Fruit fly (Drosophila melanogaster) whole organism, embryonic: Measurements from ENCODE around the gene mRpL13.

Experiments
- ATbp ChIP-seq: fragments of 200-800 bp; sonication (Bioruptor generic); optimal IDR thresholded peaks from 2 replicates; lab custom pipeline; 2017; ENCODE audit warnings: missing biosample characterization, mild to moderate bottlenecking, missing genetic modification characterization, missing genetic modification reagents
- Blimp-1 ChIP-seq: fragments of 200-800 bp; sonication (Bioruptor generic); optimal IDR thresholded peaks from 3 replicates; lab custom pipeline; 2018; ENCODE audit warnings: missing biosample characterization, missing genetic modification characterization, mild to moderate bottlenecking, moderate library complexity, missing genetic modification reagents
- CG10979 ChIP-seq: fragments of 200-800 bp; sonication (Bioruptor generic); optimal IDR thresholded peaks from 2 replicates; lab custom pipeline; 2018; ENCODE audit warnings: missing biosample characterization, mild to moderate bottlenecking, missing genetic modification characterization, moderate library complexity
- CG11504 ChIP-seq: fragments of 200-800 bp; sonication (Bioruptor generic); optimal IDR thresholded peaks from 3 replicates; lab custom pipeline; 2019; ENCODE audit warnings: missing biosample characterization, mild to moderate bottlenecking, missing genetic modification characterization, moderate library complexity
- CG15601 ChIP-seq: fragments of 200-800 bp; sonication (Bioruptor generic); optimal IDR thresholded peaks from 3 replicates; lab custom pipeline; 2019; ENCODE audit warnings: missing biosample characterization, mild to moderate bottlenecking, missing genetic modification characterization, moderate library complexity
- CG17912 ChIP-seq: fragments of 200-800 bp; sonication (Bioruptor generic); optimal IDR thresholded peaks from 2 replicates; lab custom pipeline; 2018; ENCODE audit warnings: missing biosample characterization, mild to moderate bottlenecking, missing genetic modification characterization
- CG33557 ChIP-seq: fragments of 200-800 bp; sonication (Bioruptor generic); optimal IDR thresholded peaks from 2 replicates; lab custom pipeline; 2019; ENCODE audit warnings: missing biosample characterization, mild to moderate bottlenecking, missing genetic modification characterization, moderate library complexity
- CG34376 ChIP-seq: fragments of 200-800 bp; sonication (Bioruptor generic); optimal IDR thresholded peaks from 2 replicates; lab custom pipeline; 2018; ENCODE audit warnings: missing biosample characterization, mild to moderate bottlenecking, missing genetic modification characterization
- CG4282 ChIP-seq: fragments of 200-800 bp; sonication (Bioruptor generic); optimal IDR thresholded peaks from 2 replicates; lab custom pipeline; 2016; ENCODE audit warnings: missing biosample characterization, missing genetic modification characterization
- CG4404 ChIP-seq: fragments of 200-800 bp; sonication (Bioruptor generic); IDR thresholded peaks from 2 replicates; pipeline ENCODE4 v1.3.6; 2022; ENCODE audit warnings: missing biosample characterization, missing genetic modification characterization
- CG4854 ChIP-seq: fragments of 200-800 bp; sonication (Bioruptor generic); optimal IDR thresholded peaks from 2 replicates; lab custom pipeline; 2016; ENCODE audit warnings: missing biosample characterization, missing genetic modification characterization, inconsistent platforms
- CG6689 ChIP-seq: fragments of 200-800 bp; sonication (Bioruptor generic); IDR thresholded peaks from 2 replicates; pipeline ENCODE4 v1.3.6; 2022; ENCODE audit warnings: missing biosample characterization, missing genetic modification characterization
- CG6854 ChIP-seq: fragments of 200-800 bp; sonication (Bioruptor generic); optimal IDR thresholded peaks from 3 replicates; lab custom pipeline; 2017; ENCODE audit warnings: missing biosample characterization, mild to moderate bottlenecking, missing genetic modification characterization
- CG8089 ChIP-seq: fragments of 200-800 bp; sonication (Bioruptor generic); optimal IDR thresholded peaks from 3 replicates; lab custom pipeline; 2016; ENCODE audit warnings: missing biosample characterization, missing genetic modification characterization
- CG9817 ChIP-seq: fragments of 200-800 bp; sonication (Bioruptor generic); optimal IDR thresholded peaks from 2 replicates; lab custom pipeline; 2018; ENCODE audit warnings: missing biosample characterization, mild to moderate bottlenecking, missing genetic modification characterization, moderate library complexity
- CoRest ChIP-seq: fragments of 200-800 bp; sonication (Bioruptor generic); optimal IDR thresholded peaks from 3 replicates; lab custom pipeline; 2018; ENCODE audit warnings: missing biosample characterization, mild to moderate bottlenecking, missing genetic modification characterization, moderate library complexity
- H15 ChIP-seq: fragments of 200-800 bp; sonication (Bioruptor generic); IDR thresholded peaks from 3 replicates; pipeline ENCODE4 v1.3.6; 2022; ENCODE audit warnings: missing biosample characterization, missing genetic modification characterization
- HLH54F ChIP-seq: fragments of 200-800 bp; sonication (Bioruptor generic); optimal IDR thresholded peaks from 3 replicates; lab custom pipeline; 2016; ENCODE audit warnings: missing biosample characterization, missing genetic modification characterization
- Hr78 ChIP-seq, 2 experiments: fragments of 200-800 bp in 1 of 2; fragments of >200 bp in 1 of 2; sonication (Bioruptor generic) in 1 of 2; optimal IDR thresholded peaks; 2 replicates each; lab custom pipeline; 2017 to 2019; ENCODE audit warnings: missing biosample characterization in 2 of 2, missing genetic modification characterization in 2 of 2, mild to moderate bottlenecking in 1 of 2, moderate library complexity in 1 of 2
- Mad ChIP-seq: fragments of 200-800 bp; sonication (Bioruptor generic); optimal IDR thresholded peaks from 2 replicates; lab custom pipeline; 2016; ENCODE audit warnings: missing biosample characterization, missing genetic modification characterization
- NC2α ChIP-seq: fragments of 200-800 bp; sonication (Bioruptor generic); optimal IDR thresholded peaks from 2 replicates; lab custom pipeline; 2016; ENCODE audit warnings: missing biosample characterization, missing genetic modification characterization
- Pdp1 ChIP-seq, 2 experiments: fragments of 200-800 bp; sonication (Bioruptor generic); optimal IDR thresholded peaks; 3 replicates each; lab custom pipeline; 2016; ENCODE audit warnings: missing biosample characterization in 2 of 2, missing genetic modification characterization in 2 of 2, mild to moderate bottlenecking in 1 of 2, moderate library complexity in 1 of 2
- Rfx ChIP-seq: fragments of 200-800 bp; sonication (Bioruptor generic); IDR thresholded peaks from 2 replicates; pipeline ENCODE4 v1.3.6; 2022; ENCODE audit warnings: missing biosample characterization, missing genetic modification characterization
- Scr ChIP-seq: fragments of 200-800 bp; sonication (Bioruptor generic); IDR thresholded peaks from 2 replicates; pipeline ENCODE4 v1.3.6; 2022; ENCODE audit warnings: missing biosample characterization, missing genetic modification characterization; ENCODE audit not compliant: partially characterized antibody
- Sin3A ChIP-seq: fragments of >200 bp; optimal IDR thresholded peaks from 2 replicates; lab custom pipeline; 2018
- Taf1 ChIP-seq: fragments of 200-800 bp; sonication (Bioruptor generic); IDR thresholded peaks from 2 replicates; pipeline ENCODE4 v1.3.6; 2022; ENCODE audit warnings: missing biosample characterization, missing genetic modification characterization
- ap ChIP-seq: fragments of 200-800 bp; sonication (Bioruptor generic); IDR thresholded peaks from 2 replicates; pipeline ENCODE4 v1.3.6; 2022; ENCODE audit warnings: missing biosample characterization, missing genetic modification characterization
- ase ChIP-seq: fragments of 200-800 bp; sonication (Bioruptor generic); IDR thresholded peaks from 3 replicates; pipeline ENCODE4 v1.3.6; 2022; ENCODE audit warnings: missing biosample characterization, missing genetic modification characterization
- cad ChIP-seq: fragments of >200 bp; optimal IDR thresholded peaks from 2 replicates; lab custom pipeline; 2017; ENCODE audit warnings: missing biosample characterization, missing genetic modification characterization
- cas ChIP-seq: fragments of 200-800 bp; sonication (Bioruptor generic); IDR thresholded peaks from 2 replicates; pipeline ENCODE4 v1.3.6; 2022; ENCODE audit warnings: missing biosample characterization, missing genetic modification characterization
- cato ChIP-seq: fragments of 200-800 bp; sonication (Bioruptor generic); optimal IDR thresholded peaks from 2 replicates; lab custom pipeline; 2016; ENCODE audit warnings: missing biosample characterization, missing genetic modification characterization, borderline replicate concordance
- ci ChIP-seq: fragments of 200-800 bp; sonication (Bioruptor generic); IDR thresholded peaks from 3 replicates; pipeline ENCODE4 v1.3.6; 2022; ENCODE audit warnings: missing biosample characterization, missing genetic modification characterization
- cwo ChIP-seq: fragments of 200-800 bp; sonication (Bioruptor generic); optimal IDR thresholded peaks from 3 replicates; lab custom pipeline; 2017; ENCODE audit warnings: missing biosample characterization, missing genetic modification characterization, mild to moderate bottlenecking, moderate library complexity, missing genetic modification reagents
- dmrt11E ChIP-seq: fragments of 200-800 bp; sonication (Bioruptor generic); optimal IDR thresholded peaks from 3 replicates; lab custom pipeline; 2018; ENCODE audit warnings: missing biosample characterization, mild to moderate bottlenecking, missing genetic modification characterization, moderate library complexity
- esg ChIP-seq: fragments of 200-800 bp; sonication (Bioruptor generic); conservative IDR thresholded peaks from 2 replicates; pipeline ENCODE4 v1.3.6; 2022; ENCODE audit warnings: missing biosample characterization, missing genetic modification characterization
- grau ChIP-seq: fragments of 200-800 bp; optimal IDR thresholded peaks from 3 replicates; lab custom pipeline; 2019; ENCODE audit warnings: missing biosample characterization, mild to moderate bottlenecking, missing genetic modification characterization, moderate library complexity
- ham ChIP-seq: fragments of 200-800 bp; sonication (Bioruptor generic); IDR thresholded peaks from 2 replicates; pipeline ENCODE4 v1.3.6; 2022; ENCODE audit warnings: missing biosample characterization, missing genetic modification characterization
- ken ChIP-seq: fragments of 200-800 bp; sonication (Bioruptor generic); IDR thresholded peaks from 3 replicates; pipeline ENCODE4 v1.3.6; 2022; ENCODE audit warnings: missing biosample characterization, missing genetic modification characterization
- lab ChIP-seq: fragments of 200-800 bp; sonication (Bioruptor generic); optimal IDR thresholded peaks from 3 replicates; lab custom pipeline; 2017; ENCODE audit warnings: missing biosample characterization, missing genetic modification characterization, mild to moderate bottlenecking, moderate library complexity, missing genetic modification reagents
- lbe ChIP-seq: fragments of 200-800 bp; sonication (Bioruptor generic); optimal IDR thresholded peaks from 2 replicates; lab custom pipeline; 2016; ENCODE audit warnings: missing biosample characterization, mild to moderate bottlenecking, missing genetic modification characterization
- luna ChIP-seq: fragments of 200-800 bp; sonication (Bioruptor generic); optimal IDR thresholded peaks from 2 replicates; lab custom pipeline; 2016; ENCODE audit warnings: missing biosample characterization, missing genetic modification characterization
- nerfin-2 ChIP-seq: fragments of 200-800 bp; sonication (Bioruptor generic); IDR thresholded peaks from 2 replicates; pipeline ENCODE4 v1.3.6; 2022; ENCODE audit warnings: missing biosample characterization, missing genetic modification characterization; ENCODE audit not compliant: partially characterized antibody
- pfk ChIP-seq: fragments of 200-800 bp; sonication (Bioruptor generic); optimal IDR thresholded peaks from 2 replicates; lab custom pipeline; 2018; ENCODE audit warnings: missing biosample characterization, mild to moderate bottlenecking, missing genetic modification characterization, moderate library complexity
- sc ChIP-seq, 3 experiments: fragments of >200 bp in 2 of 3; fragments of 200-800 bp in 1 of 3; sonication (Bioruptor generic) in 1 of 3; optimal IDR thresholded peaks; 2 replicates in 2 of 3; 3 replicates in 1 of 3; lab custom pipeline; 2017; ENCODE audit warnings: mild to moderate bottlenecking in 1 of 3, missing biosample characterization in 1 of 3, missing genetic modification characterization in 1 of 3, missing genetic modification reagents in 1 of 3
- scrt ChIP-seq: fragments of 200-800 bp; sonication (Bioruptor generic); optimal IDR thresholded peaks from 2 replicates; lab custom pipeline; 2018; ENCODE audit warnings: missing biosample characterization, mild to moderate bottlenecking, missing genetic modification characterization, moderate library complexity
- sens ChIP-seq: fragments of 200-800 bp; sonication (Bioruptor generic); peaks from one replicate; lab custom pipeline; 2016; ENCODE audit warnings: missing biosample characterization, missing genetic modification characterization
- sug ChIP-seq: fragments of 200-800 bp; optimal IDR thresholded peaks from 2 replicates; lab custom pipeline; 2019; ENCODE audit warnings: missing biosample characterization, mild to moderate bottlenecking, missing genetic modification characterization, moderate library complexity
- tio ChIP-seq: fragments of 200-800 bp; sonication (Bioruptor generic); optimal IDR thresholded peaks from 2 replicates; lab custom pipeline; 2017; ENCODE audit warnings: missing biosample characterization, missing genetic modification characterization, inconsistent platforms
- trh ChIP-seq: fragments of 200-800 bp; sonication (Bioruptor generic); optimal IDR thresholded peaks from 2 replicates; lab custom pipeline; 2016; ENCODE audit warnings: missing biosample characterization, missing genetic modification characterization
- tup ChIP-seq: fragments of 200-800 bp; sonication (Bioruptor generic); optimal IDR thresholded peaks from 2 replicates; lab custom pipeline; 2016; ENCODE audit warnings: missing biosample characterization, mild to moderate bottlenecking, missing genetic modification characterization, moderate library complexity
- zen2 ChIP-seq: fragments of 200-800 bp; sonication (Bioruptor generic); IDR thresholded peaks from 3 replicates; pipeline ENCODE4 v1.3.6; 2022; ENCODE audit warnings: missing biosample characterization, missing genetic modification characterization; ENCODE audit not compliant: partially characterized antibody

The mRpL13 gene

dm6 chr2L:18871822-18872221, 12.8 kb upstream of the mRpL13 start (continued):
- TF ChIP-seq Scr (GFP tag; lab: Robert Waterston, UW) = no peak
- no peak for TF ChIP-seq trh
- TF ChIP-seq nerfin-2 (GFP tag; lab: Robert Waterston, UW) = no peak
- TF ChIP-seq tup (GFP tag; lab: Kevin White, UChicago) = no peak
- no peak for TF ChIP-seq esg (GFP tag; lab: Robert Waterston, UW)
- peak; percentile 81 for TF ChIP-seq dmrt11E (tag; lab: Kevin White, UChicago)
- TF ChIP-seq ase (GFP tag; lab: Robert Waterston, UW) = no peak
- TF ChIP-seq CG33557 (GFP tag; lab: Kevin White, UChicago) = peak; percentile 51
- TF ChIP-seq zen2 (GFP tag; lab: Robert Waterston, UW) = no peak
- no peak for TF ChIP-seq cad (GFP tag; lab: Kevin White, UChicago)
- no peak for TF ChIP-seq ci (GFP tag; lab: Robert Waterston, UW)
- no peak for TF ChIP-seq Hr78 (GFP tag; optimal IDR thresholded peaks at IDR 0.05; lab: Kevin White, UChicago)
- TF ChIP-seq HLH54F (GFP tag; lab: Kevin White, UChicago) = no peak
- TF ChIP-seq CG10979 (tag; lab: Kevin White, UChicago) = peak; percentile 35
- TF ChIP-seq tio (GFP tag; lab: Kevin White, UChicago) = peak; percentile 18
- no peak for TF ChIP-seq pfk (GFP tag; lab: Kevin White, UChicago)
- no peak for TF ChIP-seq CG34376 (GFP tag; lab: Kevin White, UChicago)
- TF ChIP-seq Taf1 (GFP tag; lab: Robert Waterston, UW) = no peak
- no peak for TF ChIP-seq Pdp1 (GFP tag; optimal IDR thresholded peaks at IDR 0.05; lab: Kevin White, UChicago)
- TF ChIP-seq CG4404 (GFP tag; lab: Robert Waterston, UW) = no peak
- peak; percentile 67 for TF ChIP-seq sens (GFP tag; lab: Kevin White, UChicago)
- TF ChIP-seq CG6854 (GFP tag; lab: Kevin White, UChicago) = no peak
- no peak for TF ChIP-seq cwo (GFP tag; lab: Kevin White, UChicago)
- no peak for TF ChIP-seq CG6689
- TF ChIP-seq cato (GFP tag; lab: Kevin White, UChicago) = no peak
- TF ChIP-seq CG4282 (GFP tag; lab: Kevin White, UChicago) = no peak
- TF ChIP-seq CG9817 (tag; lab: Kevin White, UChicago) = no peak
- peak; percentile 17 for TF ChIP-seq grau (tag; lab: Kevin White, UChicago)
- no peak for TF ChIP-seq ATbp (GFP tag; lab: Kevin White, UChicago)
- no peak for TF ChIP-seq NC2α (GFP tag; lab: Kevin White, UChicago)
- TF ChIP-seq ap = no peak
- TF ChIP-seq H15 (GFP tag; lab: Robert Waterston, UW) = no peak
- TF ChIP-seq CoRest (tag; lab: Kevin White, UChicago) = peak; percentile 32
- no peak for TF ChIP-seq Rfx (GFP tag; lab: Robert Waterston, UW)
- no peak for TF ChIP-seq Blimp-1 (GFP tag; lab: Kevin White, UChicago)
- no peak for TF ChIP-seq sug (tag; lab: Kevin White, UChicago)
- no peak for TF ChIP-seq CG17912 (GFP tag; lab: Kevin White, UChicago)
- TF ChIP-seq scrt (GFP tag; lab: Kevin White, UChicago) = no peak
- no peak for TF ChIP-seq Mad (GFP tag; lab: Kevin White, UChicago)
- peak; percentile 39 for TF ChIP-seq CG15601
- no peak for TF ChIP-seq Sin3A (lab: Kevin White, UChicago)
- no peak for TF ChIP-seq CG4854 (GFP tag; lab: Kevin White, UChicago)
- no peak for TF ChIP-seq cas (GFP tag; lab: Robert Waterston, UW)
- no peak for TF ChIP-seq sc (optimal IDR thresholded peaks at IDR 0.05; lab: Kevin White, UChicago)
- peak; percentile 13 for TF ChIP-seq sc (GFP tag; optimal IDR thresholded peaks at IDR 0.05; lab: Kevin White, UChicago)
- TF ChIP-seq lbe (GFP tag; lab: Kevin White, UChicago) = no peak
- no peak for TF ChIP-seq lab (GFP tag; lab: Kevin White, UChicago)
- TF ChIP-seq CG11504 (tag; lab: Kevin White, UChicago) = no peak
- no peak for TF ChIP-seq CG8089 (GFP tag; lab: Kevin White, UChicago)
- no peak for TF ChIP-seq ham (GFP tag; lab: Robert Waterston, UW)
- TF ChIP-seq luna (GFP tag; lab: Kevin White, UChicago) = no peak
- no peak for TF ChIP-seq ken (GFP tag; lab: Robert Waterston, UW)
